Worm (Caenorhabditis elegans): ENCODE data around the gene daf-31.

DNA sequence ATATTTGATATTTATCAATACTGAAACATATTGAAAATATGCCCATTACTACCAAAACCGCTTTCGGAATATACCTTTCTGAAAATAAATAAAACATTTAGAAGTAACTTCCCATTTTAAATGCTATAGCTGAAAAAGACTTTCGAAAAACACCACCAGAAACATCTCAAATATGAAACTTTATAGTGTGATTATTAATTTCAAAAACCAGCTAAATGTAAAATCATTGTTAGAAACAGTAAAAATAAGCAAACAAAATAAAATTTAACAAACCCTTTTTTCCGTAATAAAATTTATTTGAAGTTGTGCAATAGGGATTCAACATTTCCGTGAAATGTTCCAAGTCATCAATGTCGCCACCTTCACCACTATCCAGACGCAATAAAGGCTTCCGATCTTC lies 22.0 kb upstream of the daf-31 start, which contains the start of the genes K07H8.5 and K07H8.8:
- TF ChIP-seq fos-1 (tag; optimal IDR thresholded peaks at IDR 0.05) (no peak), ces-1 (GFP tag; optimal IDR thresholded peaks at IDR 0.05) (no peak), dpl-1 (GFP tag; optimal IDR thresholded peaks at IDR 0.05) (no peak), ceh-44 (GFP tag; IDR thresholded peaks at IDR 0.05) (no peak), tra-1 (GFP tag; IDR thresholded peaks at IDR 0.05) (no peak), ztf-7 (tag; optimal IDR thresholded peaks at IDR 0.05) (no peak)

All from whole organism, L4 larva.